Worm (Caenorhabditis elegans): ENCODE data around the gene ztf-17.

Gene ztf-17

ce11 chrII:7819359-7819758 is 50.6 kb downstream of the ztf-17 start:
- TF ChIP-seq sea-2 (GFP tag; optimal IDR thresholded peaks at IDR 0.05) (no peak), nhr-25 (tag; optimal IDR thresholded peaks at IDR 0.05) (no peak), elt-3 (tag; optimal IDR thresholded peaks at IDR 0.05) (no peak), nhr-77 (tag; optimal IDR thresholded peaks at IDR 0.05) (no peak), tbx-2 (tag; optimal IDR thresholded peaks at IDR 0.05) (no peak), skn-1 (tag; optimal IDR thresholded peaks at IDR 0.05) (no peak), R02D3.7 (tag; optimal IDR thresholded peaks at IDR 0.05) (no peak), nhr-28 (tag; optimal IDR thresholded peaks at IDR 0.05) (no peak), hmg-11 (tag; optimal IDR thresholded peaks at IDR 0.05) (no peak), ceh-28 (tag; optimal IDR thresholded peaks at IDR 0.05) (no peak), zag-1 (tag; optimal IDR thresholded peaks at IDR 0.05) (no peak), egl-5 (tag; optimal IDR thresholded peaks at IDR 0.05) (no peak), ztf-11 (tag; optimal IDR thresholded peaks at IDR 0.05) (no peak), nhr-43 (tag; optimal IDR thresholded peaks at IDR 0.05; ENCODE audit: poor library complexity, severe bottlenecking) (no peak), lin-39 (tag; optimal IDR thresholded peaks at IDR 0.05) (no peak), ZK546.5 (tag; optimal IDR thresholded peaks at IDR 0.05) (no peak), snpc-4 (tag; optimal IDR thresholded peaks at IDR 0.05) (no peak), nhr-237 (tag; optimal IDR thresholded peaks at IDR 0.05) (no peak), jun-1 (tag; optimal IDR thresholded peaks at IDR 0.05) (no peak)

DNA sequence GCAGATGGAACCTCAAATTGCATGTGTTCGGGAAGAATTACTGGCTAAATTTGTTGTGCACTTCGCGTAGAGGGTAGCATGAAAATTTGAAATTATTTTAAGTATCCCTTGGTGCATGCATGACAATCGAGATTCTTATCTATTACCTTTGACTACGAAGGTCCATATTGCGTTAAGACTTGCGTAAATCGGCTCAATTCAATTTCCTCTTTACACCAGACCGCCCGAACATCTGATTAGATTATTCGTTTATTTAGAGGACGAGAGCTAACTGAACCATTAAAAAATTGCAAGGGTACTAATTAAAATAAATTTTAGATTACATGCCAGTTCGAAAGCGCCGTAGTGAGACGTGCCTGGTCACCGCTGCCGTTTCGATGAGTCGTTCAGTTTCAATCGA is 52.4 kb downstream of the ztf-17 start:
- TF ChIP-seq lin-39 (tag; optimal IDR thresholded peaks at IDR 0.05) (no peak), nhr-237 (tag; optimal IDR thresholded peaks at IDR 0.05) (no peak), sea-2 (GFP tag; optimal IDR thresholded peaks at IDR 0.05) (no peak), nhr-25 (tag; optimal IDR thresholded peaks at IDR 0.05) (no peak), ceh-28 (tag; optimal IDR thresholded peaks at IDR 0.05) (no peak), ceh-9 (tag; optimal IDR thresholded peaks at IDR 0.05) (no peak), nhr-23 (tag; optimal IDR thresholded peaks at IDR 0.05) (no peak), lin-15B (tag; optimal IDR thresholded peaks at IDR 0.05) (no peak), nhr-28 (tag; optimal IDR thresholded peaks at IDR 0.05) (no peak), skn-1 (tag; optimal IDR thresholded peaks at IDR 0.05) (no peak), nhr-67 (tag; optimal IDR thresholded peaks at IDR 0.05) (no peak), nhr-11 (tag; optimal IDR thresholded peaks at IDR 0.05) (no peak), eor-1 (tag; optimal IDR thresholded peaks at IDR 0.05) (no peak), egl-5 (tag; optimal IDR thresholded peaks at IDR 0.05) (no peak), hmg-11 (tag; optimal IDR thresholded peaks at IDR 0.05) (no peak), fkh-10 (GFP tag; optimal IDR thresholded peaks at IDR 0.05) (no peak), nhr-43 (tag; optimal IDR thresholded peaks at IDR 0.05; ENCODE audit: poor library complexity, severe bottlenecking) (no peak), daf-12 (tag; optimal IDR thresholded peaks at IDR 0.05) (no peak), unc-62 (GFP tag; optimal IDR thresholded peaks at IDR 0.05) (no peak)

Data from whole organism, L3 larva.